Worm (Caenorhabditis elegans) whole organism, L1 larva: ENCODE data around the gene moe-3.

Experiments used
- ztf-11 ChIP-seq, 2 experiments: sonication (generic microtip); optimal IDR thresholded peaks; 2 replicates each; lab custom pipeline; 2016 to 2017; ENCODE audit warnings: missing genetic modification characterization in 2 of 2, missing biosample characterization in 1 of 2, missing compliant biosample characterization in 1 of 2

Gene moe-3

ce11 chrII:13116710-13117109 is 48.8 kb downstream of the moe-3 start, which contains the start of gene rict-1:
TSS of gene rict-1 (minus strand) at chrII:13116810.
- TF ChIP-seq ztf-11 (tag; optimal IDR thresholded peaks at IDR 0.05; lab: Kevin White, UChicago) = no peak
